Worm (Caenorhabditis elegans): ENCODE measurements around the gene klp-7.

Gene klp-7

DNA sequence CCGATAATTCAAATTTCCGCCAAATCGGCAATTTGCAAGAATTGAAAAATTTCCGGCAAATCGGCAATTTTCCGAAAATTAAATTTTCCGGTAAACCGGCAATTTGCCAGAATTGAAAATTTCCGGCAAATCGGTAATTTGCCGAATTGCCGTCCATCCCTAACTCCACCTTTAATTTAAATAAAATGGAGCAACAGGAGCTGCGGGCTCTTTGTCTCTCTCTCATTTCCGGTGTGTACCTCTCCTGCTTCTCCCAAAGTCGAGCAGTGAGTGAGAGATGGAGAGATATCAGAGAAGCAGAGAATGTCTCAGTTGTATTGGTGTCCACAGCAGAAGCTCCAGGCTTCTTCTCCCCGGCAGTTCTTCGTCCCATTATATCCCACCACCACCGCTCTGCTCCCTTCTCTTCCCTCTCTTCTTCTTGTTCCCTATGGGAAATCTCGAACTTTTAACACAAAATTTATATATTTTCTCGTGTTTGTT, 49.7 kb downstream of the klp-7 start, which contains the start of gene Y39A1C.1 (continued):
- no peak for TF ChIP-seq ceh-44 (GFP tag; IDR thresholded peaks at IDR 0.05)
- TF ChIP-seq Y5F2A.4 (GFP tag; optimal IDR thresholded peaks at IDR 0.05): no peak
- TF ChIP-seq tra-1 (GFP tag; IDR thresholded peaks at IDR 0.05): 0 out of 2 replicates have a peak, but pooled peaks have one; percentile 30
- no peak for TF ChIP-seq nhr-6 (tag; optimal IDR thresholded peaks at IDR 0.05)
- TF ChIP-seq dmd-9 (GFP tag; IDR thresholded peaks at IDR 0.05): no peak
- TF ChIP-seq ces-1 (GFP tag; optimal IDR thresholded peaks at IDR 0.05): no peak
- TF ChIP-seq ceh-20 (GFP tag; IDR thresholded peaks at IDR 0.05): no peak

DNA sequence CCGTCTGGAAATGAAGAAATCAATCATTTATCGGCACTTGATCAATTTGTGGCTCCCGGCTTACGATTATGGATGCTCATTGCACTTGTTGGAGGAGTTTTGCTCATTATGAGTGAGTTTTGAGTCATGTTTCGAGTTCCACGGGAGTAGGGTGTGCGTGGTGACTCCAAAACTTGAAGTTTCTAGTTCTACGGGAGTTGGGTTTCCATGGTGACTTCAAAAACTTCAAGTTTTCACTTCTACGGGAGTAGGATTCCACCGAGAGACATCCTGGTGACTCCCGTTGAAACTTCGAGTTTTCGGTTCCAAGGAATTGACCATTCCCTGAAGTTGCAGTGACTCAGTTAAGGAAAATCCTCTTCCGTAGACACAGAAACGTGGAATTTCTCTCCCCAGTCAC, 51.1 kb downstream of the klp-7 start:
- TF ChIP-seq D1046.2 (GFP tag; IDR thresholded peaks at IDR 0.05) (0 out of 2 replicates have a peak, but pooled peaks have one; percentile 56), F37D6.2 (tag; optimal IDR thresholded peaks at IDR 0.05) (no peak), ces-1 (GFP tag; optimal IDR thresholded peaks at IDR 0.05) (no peak), pqm-1 (tag; optimal IDR thresholded peaks at IDR 0.05) (no peak), zip-2 (tag; optimal IDR thresholded peaks at IDR 0.05) (no peak), vab-7 (GFP tag; IDR thresholded peaks at IDR 0.05) (0 out of 2 replicates have a peak, but pooled peaks have one; percentile 55), ceh-32 (tag; optimal IDR thresholded peaks at IDR 0.05; ENCODE audit: poor library complexity) (no peak), spr-3 (GFP tag; optimal IDR thresholded peaks at IDR 0.05) (no peak), attf-4 (tag; optimal IDR thresholded peaks at IDR 0.05) (no peak), saeg-2 (GFP tag; IDR thresholded peaks at IDR 0.05) (no peak), set-16 (GFP tag; IDR thresholded peaks at IDR 0.05) (no peak), zfp-2 (tag; optimal IDR thresholded peaks at IDR 0.05) (no peak), rbr-2 (tag; optimal IDR thresholded peaks at IDR 0.05) (no peak), tra-1 (GFP tag; IDR thresholded peaks at IDR 0.05) (no peak; the same call in 1 of the 2 replicates), mep-1 (tag; optimal IDR thresholded peaks at IDR 0.05) (no peak), Y105C5A.15 (GFP tag; IDR thresholded peaks at IDR 0.05) (no peak), nhr-6 (tag; optimal IDR thresholded peaks at IDR 0.05) (no peak), fkh-10 (GFP tag; optimal IDR thresholded peaks at IDR 0.05) (no peak), nhr-28 (tag; optimal IDR thresholded peaks at IDR 0.05) (no peak), ceh-20 (GFP tag; IDR thresholded peaks at IDR 0.05) (no peak), ZK337.2 (GFP tag; IDR thresholded peaks at IDR 0.05) (peak; percentile 57; the same call in 1 of the 2 replicates), fos-1 (tag; optimal IDR thresholded peaks at IDR 0.05) (no peak), hlh-11 (tag; optimal IDR thresholded peaks at IDR 0.05) (no peak), dmd-9 (GFP tag; IDR thresholded peaks at IDR 0.05) (peak; percentile 65; the same call in 1 of the 2 replicates), aly-2 (tag; optimal IDR thresholded peaks at IDR 0.05) (no peak), F44E2.7 (GFP tag; IDR thresholded peaks at IDR 0.05) (no peak), nhr-111 (GFP tag; optimal IDR thresholded peaks at IDR 0.05) (no peak), nhr-48 (tag; optimal IDR thresholded peaks at IDR 0.05) (no peak), mxl-3 (GFP tag; optimal IDR thresholded peaks at IDR 0.05) (no peak), T26A8.4 (GFP tag; IDR thresholded peaks at IDR 0.05) (no peak), unc-62 (GFP tag; optimal IDR thresholded peaks at IDR 0.05 in 1 of 2) (no peak), unc-62 (tag; optimal IDR thresholded peaks at IDR 0.05) (no peak), nhr-102 (tag; optimal IDR thresholded peaks at IDR 0.05) (no peak), zip-11 (GFP tag; IDR thresholded peaks at IDR 0.05) (no peak), Y5F2A.4 (GFP tag; optimal IDR thresholded peaks at IDR 0.05) (no peak), dmd-6 (GFP tag; IDR thresholded peaks at IDR 0.05) (peak; percentile 22; the same call in 1 of the 2 replicates), lim-7 (GFP tag; IDR thresholded peaks at IDR 0.05) (no peak), egl-43 (GFP tag; IDR thresholded peaks at IDR 0.05) (no peak), Y48G9A.11 (GFP tag; IDR thresholded peaks at IDR 0.05) (peak; percentile 51; the same call in 1 of the 2 replicates), php-3 (GFP tag; IDR thresholded peaks at IDR 0.05) (no peak), nhr-237 (tag; optimal IDR thresholded peaks at IDR 0.05) (no peak), nhr-76 (tag; optimal IDR thresholded peaks at IDR 0.05) (no peak), daf-8 (GFP tag; IDR thresholded peaks at IDR 0.05) (no peak), snpc-1.2 (GFP tag; IDR thresholded peaks at IDR 0.05) (no peak), gei-8 (GFP tag; optimal IDR thresholded peaks at IDR 0.05) (no peak), ceh-62 (tag; optimal IDR thresholded peaks at IDR 0.05) (no peak), ztf-7 (tag; optimal IDR thresholded peaks at IDR 0.05) (no peak), ceh-28 (tag; optimal IDR thresholded peaks at IDR 0.05) (no peak), madf-5 (GFP tag; IDR thresholded peaks at IDR 0.05) (0 out of 4 replicates have a peak, but pooled peaks of 1 of the 2 experiments have one; percentile 35)
